Fruit fly (Drosophila melanogaster) whole organism, prepupa: ENCODE measurements around the gene CG10232.

ENCODE experiments used
- Blimp-1 ChIP-seq: fragments of 200-800 bp; sonication (Bioruptor generic); optimal IDR thresholded peaks from 3 replicates; lab custom pipeline; 2017; ENCODE audit warnings: missing biosample characterization, missing genetic modification characterization, mild to moderate bottlenecking, moderate library complexity, missing genetic modification reagents
- CG11902 ChIP-seq: fragments of 200-800 bp; sonication (Bioruptor generic); optimal IDR thresholded peaks from 3 replicates; lab custom pipeline; 2016; ENCODE audit warnings: missing biosample characterization, missing genetic modification characterization
- CG3919 ChIP-seq: fragments of 200-800 bp; sonication (Bioruptor generic); optimal IDR thresholded peaks from 3 replicates; lab custom pipeline; 2016; ENCODE audit warnings: missing biosample characterization, missing genetic modification characterization
- CG6276 ChIP-seq: fragments of 200-800 bp; sonication (Bioruptor generic); optimal IDR thresholded peaks from 2 replicates; lab custom pipeline; 2017; ENCODE audit warnings: missing biosample characterization, mild to moderate bottlenecking, missing genetic modification characterization
- Eip75B ChIP-seq: fragments of 200-800 bp; sonication (Bioruptor generic); optimal IDR thresholded peaks from 3 replicates; lab custom pipeline; 2016; ENCODE audit warnings: missing biosample characterization, missing genetic modification characterization
- Ets21C ChIP-seq: fragments of 200-800 bp; sonication (Bioruptor generic); optimal IDR thresholded peaks from 3 replicates; lab custom pipeline; 2016; ENCODE audit warnings: missing biosample characterization, missing genetic modification characterization
- Hr4 ChIP-seq: fragments of 200-800 bp; sonication (Bioruptor generic); optimal IDR thresholded peaks from 3 replicates; lab custom pipeline; 2016; ENCODE audit warnings: missing biosample characterization, missing genetic modification characterization
- Smox ChIP-seq: fragments of 200-800 bp; sonication (Bioruptor generic); optimal IDR thresholded peaks from 3 replicates; lab custom pipeline; 2016; ENCODE audit warnings: missing biosample characterization, missing genetic modification characterization
- dsx ChIP-seq: fragments of 200-800 bp; optimal IDR thresholded peaks from 3 replicates; lab custom pipeline; 2019; ENCODE audit warnings: missing biosample characterization, mild to moderate bottlenecking, missing genetic modification characterization, moderate library complexity; ENCODE audit not compliant: poor library complexity, severe bottlenecking
- fd59A ChIP-seq: fragments of 200-800 bp; sonication (Bioruptor generic); optimal IDR thresholded peaks from 2 replicates; lab custom pipeline; 2017; ENCODE audit warnings: missing biosample characterization, mild to moderate bottlenecking, missing genetic modification characterization, missing genetic modification reagents
- net ChIP-seq: fragments of 200-800 bp; sonication (Bioruptor generic); optimal IDR thresholded peaks from 3 replicates; lab custom pipeline; 2016; ENCODE audit warnings: missing biosample characterization, missing genetic modification characterization

- TF ChIP-seq CG6276 (GFP tag; lab: Kevin White, UChicago) (no peak), CG3919 (GFP tag; lab: Kevin White, UChicago) (peak; percentile 17), CG11902 (GFP tag; lab: Kevin White, UChicago) (no peak), dsx (GFP tag; lab: Kevin White, UChicago) (no peak), fd59A (GFP tag; lab: Kevin White, UChicago) (no peak), Hr4 (no peak), net (GFP tag; lab: Kevin White, UChicago) (no peak), Smox (GFP tag; lab: Kevin White, UChicago) (no peak), Blimp-1 (GFP tag; lab: Kevin White, UChicago) (no peak), Eip75B (GFP tag; lab: Kevin White, UChicago) (no peak), Ets21C (no peak)
Measured at dm6 chr3R:23763015-23763414, 41.6 kb upstream of the CG10232 start, which contains the start of gene udt.
